Fruit fly (Drosophila melanogaster): ENCODE data around the gene Dlc90F.
A peak's percentile ranks its signal among the peaks of the same experiment; 100 is the strongest.

Dlc90F gene

DNA sequence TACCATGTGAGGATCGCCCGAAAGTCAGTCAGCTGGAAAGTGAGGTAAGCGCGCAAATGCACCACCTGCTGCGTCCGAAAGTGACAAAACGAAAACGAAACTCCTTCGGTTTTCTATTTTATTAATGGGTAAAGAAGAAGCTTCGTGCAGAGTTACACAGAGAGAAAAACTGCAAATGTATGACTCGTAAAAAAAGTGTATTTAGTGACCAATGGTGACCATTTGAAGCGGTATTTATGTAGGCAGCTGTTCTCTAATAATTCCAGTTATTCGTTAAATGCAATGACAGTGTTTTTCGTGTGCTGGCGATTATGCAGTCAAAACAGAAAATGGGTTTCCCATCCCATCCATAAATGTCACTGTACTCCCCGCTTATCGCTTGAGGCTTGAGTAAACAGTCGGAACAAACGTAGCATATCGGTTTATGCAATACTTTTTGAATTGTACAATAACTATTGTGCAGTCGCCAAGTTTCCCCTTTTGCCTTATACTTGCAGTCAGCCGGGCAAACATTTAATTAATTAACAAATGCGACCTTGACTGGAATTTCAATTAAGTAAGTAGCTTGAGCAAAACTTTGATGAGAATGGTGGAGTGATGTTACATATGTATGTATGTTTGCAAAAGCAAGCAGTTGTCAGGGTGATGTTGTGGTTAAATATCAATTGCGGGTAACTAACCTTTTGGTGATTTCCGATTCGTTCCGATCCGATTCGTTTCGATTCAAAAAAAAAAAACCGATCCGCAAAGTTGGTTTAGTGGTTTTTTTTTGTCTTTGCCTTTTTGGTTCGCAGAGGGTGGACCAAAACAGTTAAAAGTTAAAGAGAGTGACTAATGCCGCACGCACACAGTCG, 1.4 kb upstream of the Dlc90F start:
- no peak for TF ChIP-seq CG1620 (GFP tag; optimal IDR thresholded peaks at IDR 0.05)
- TF ChIP-seq kay (GFP tag; ENCODE audit: borderline replicate concordance), result peak; percentile 96

DNA sequence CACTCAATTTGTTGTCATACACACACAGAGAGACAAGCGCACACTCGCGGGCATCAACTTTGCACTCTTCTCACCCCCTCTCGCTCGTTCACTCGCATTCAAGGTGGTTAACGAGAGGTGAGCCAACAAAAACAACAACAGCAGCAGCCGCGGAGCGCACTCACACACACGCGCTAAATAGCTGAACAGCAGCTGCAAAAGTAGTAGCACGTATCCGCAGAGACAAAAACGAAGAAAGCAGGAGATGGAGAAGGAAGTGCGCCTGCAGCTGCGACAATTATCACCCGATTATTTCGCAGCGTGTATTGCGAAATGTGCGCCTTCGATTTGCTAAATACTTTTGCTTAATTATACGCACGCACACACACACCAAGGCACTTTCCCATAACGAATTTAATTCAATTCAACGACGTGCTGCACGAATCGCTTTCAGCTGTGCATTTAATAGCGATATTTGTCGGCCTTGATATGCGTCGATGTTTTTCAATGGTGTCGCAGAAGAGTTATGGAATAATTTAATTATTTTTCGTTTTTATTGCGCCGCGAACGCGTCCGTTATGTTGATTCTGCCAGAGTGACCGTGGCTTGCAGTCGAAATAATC, 630 bp upstream of the Dlc90F start:
- peak; percentile 11 for TF ChIP-seq CG33017 (tag; optimal IDR thresholded peaks at IDR 0.05)
- TF ChIP-seq cic (GFP tag; optimal IDR thresholded peaks at IDR 0.05), result peak; percentile 55
- peak; percentile 28 for TF ChIP-seq CG1620 (GFP tag; optimal IDR thresholded peaks at IDR 0.05)
- no peak for TF ChIP-seq kay (GFP tag; ENCODE audit: borderline replicate concordance)
- TF ChIP-seq ovo (GFP tag; optimal IDR thresholded peaks at IDR 0.05), result peak; percentile 41
- TF ChIP-seq CG12768 (GFP tag; optimal IDR thresholded peaks at IDR 0.05), result peak; percentile 18
- TF ChIP-seq Mnt (GFP tag; optimal IDR thresholded peaks at IDR 0.05), result peak; percentile 78
- peak; percentile 6 for TF ChIP-seq tj (GFP tag; optimal IDR thresholded peaks at IDR 0.05)
- peak; percentile 29 for TF ChIP-seq Hr96 (GFP tag; optimal IDR thresholded peaks at IDR 0.05)
- TF ChIP-seq Crg-1 (GFP tag; optimal IDR thresholded peaks at IDR 0.05), result no peak
- TF ChIP-seq Clk (GFP tag; optimal IDR thresholded peaks at IDR 0.05), result no peak
- TF ChIP-seq pad (GFP tag; optimal IDR thresholded peaks at IDR 0.05), result peak; percentile 40
- no peak for TF ChIP-seq CG5204 (GFP tag; optimal IDR thresholded peaks at IDR 0.05)
- peak; percentile 61 for TF ChIP-seq CG7045 (GFP tag; optimal IDR thresholded peaks at IDR 0.05)
- peak; percentile 54 for TF ChIP-seq CG7101 (tag; optimal IDR thresholded peaks at IDR 0.05)
- TF ChIP-seq CG14711 (tag; optimal IDR thresholded peaks at IDR 0.05), result peak; percentile 26
- no peak for TF ChIP-seq bab1 (GFP tag; optimal IDR thresholded peaks at IDR 0.05)
- TF ChIP-seq CG11617 (GFP tag; optimal IDR thresholded peaks at IDR 0.05), result no peak
- no peak for TF ChIP-seq cnc (optimal IDR thresholded peaks at IDR 0.05)
- TF ChIP-seq toe (GFP tag; optimal IDR thresholded peaks at IDR 0.05), result peak; percentile 56

dm6 chr3R:18301569-18301968, 2.5 kb downstream of the Dlc90F start, which contains the start of gene Polr1E:
Gene Polr1E, minus strand, starts transcription at chr3R:18301728.
- peak; percentile 8 for TF ChIP-seq Crg-1 (GFP tag; optimal IDR thresholded peaks at IDR 0.05)
- TF ChIP-seq Mnt (GFP tag; optimal IDR thresholded peaks at IDR 0.05), result peak; percentile 99
- TF ChIP-seq CG7045 (GFP tag; optimal IDR thresholded peaks at IDR 0.05), result no peak
- no peak for TF ChIP-seq CG14711 (tag; optimal IDR thresholded peaks at IDR 0.05)
- no peak for TF ChIP-seq Hr96 (GFP tag; optimal IDR thresholded peaks at IDR 0.05)

DNA sequence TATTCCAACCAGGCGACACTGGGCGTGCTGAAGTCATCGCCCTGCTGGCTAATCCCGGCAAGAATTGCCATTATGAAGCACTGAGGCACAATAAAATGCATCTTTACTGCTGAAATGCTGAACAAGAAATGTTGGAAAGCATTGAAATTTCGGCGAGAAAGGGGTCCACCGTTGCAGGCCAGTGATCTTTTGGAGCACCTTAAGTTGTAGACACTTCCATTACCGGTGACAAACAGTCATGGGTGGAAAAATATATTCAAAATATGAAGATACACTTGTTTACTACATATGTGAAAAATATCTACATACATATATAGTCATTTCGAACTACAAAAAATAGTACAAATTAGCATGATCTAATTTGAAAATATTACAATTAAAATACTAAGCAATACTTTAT, 3.7 kb downstream of the Dlc90F start, which contains the start of gene CG7126:
CG7126 (minus strand) TSS at position 101 of the 400 bp plus-strand sequence.
- TF ChIP-seq CG7045 (GFP tag; optimal IDR thresholded peaks at IDR 0.05) (no peak), Hr96 (GFP tag; optimal IDR thresholded peaks at IDR 0.05) (no peak), cnc (optimal IDR thresholded peaks at IDR 0.05) (no peak), ovo (GFP tag; optimal IDR thresholded peaks at IDR 0.05) (no peak), Clk (GFP tag; optimal IDR thresholded peaks at IDR 0.05) (no peak), CG1620 (GFP tag; optimal IDR thresholded peaks at IDR 0.05) (no peak), Crg-1 (GFP tag; optimal IDR thresholded peaks at IDR 0.05) (no peak), CG7101 (tag; optimal IDR thresholded peaks at IDR 0.05) (no peak), CG12768 (GFP tag; optimal IDR thresholded peaks at IDR 0.05) (no peak), bab1 (GFP tag; optimal IDR thresholded peaks at IDR 0.05) (no peak), CG33017 (tag; optimal IDR thresholded peaks at IDR 0.05) (no peak), toe (GFP tag; optimal IDR thresholded peaks at IDR 0.05) (no peak), CG11617 (GFP tag; optimal IDR thresholded peaks at IDR 0.05) (no peak), kay (GFP tag; ENCODE audit: borderline replicate concordance) (no peak), Mnt (GFP tag; optimal IDR thresholded peaks at IDR 0.05) (no peak), tj (GFP tag; optimal IDR thresholded peaks at IDR 0.05) (no peak), pad (GFP tag; optimal IDR thresholded peaks at IDR 0.05) (no peak), cic (GFP tag; optimal IDR thresholded peaks at IDR 0.05) (no peak), CG5204 (GFP tag; optimal IDR thresholded peaks at IDR 0.05) (no peak), CG14711 (tag; optimal IDR thresholded peaks at IDR 0.05) (no peak)

- TF ChIP-seq CG11617 (GFP tag; optimal IDR thresholded peaks at IDR 0.05), result no peak
Observed at dm6 chr3R:18309910-18310309, 10.9 kb downstream of the Dlc90F start.

DNA sequence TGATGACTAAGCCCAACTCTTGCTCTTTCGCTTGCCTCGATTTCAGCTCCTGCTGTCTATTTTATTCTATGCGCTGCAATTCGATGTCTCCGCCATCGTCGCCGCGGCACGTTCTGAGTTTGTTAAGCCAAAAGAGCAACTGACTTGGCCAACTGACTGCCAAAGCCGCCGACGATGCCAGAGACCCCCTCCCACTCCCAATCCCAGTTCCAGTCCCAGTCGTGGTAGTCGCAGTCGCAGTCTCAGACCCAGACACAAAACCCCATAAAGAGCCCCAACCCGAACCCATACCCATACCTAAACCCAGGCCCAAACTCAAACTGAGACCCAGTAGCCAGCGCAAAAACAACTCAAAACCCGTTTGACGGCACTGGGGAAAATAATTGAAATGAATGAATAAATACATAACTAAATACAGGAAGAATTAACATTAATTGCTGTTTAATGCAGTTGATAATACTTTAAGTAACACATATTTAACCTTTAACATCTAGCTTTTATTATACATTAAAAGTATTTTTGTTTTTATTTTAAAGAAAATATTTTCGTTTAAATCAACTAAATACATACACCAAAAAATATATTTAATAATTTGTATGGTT, 11.8 kb downstream of the Dlc90F start:
- TF ChIP-seq Mnt (GFP tag; optimal IDR thresholded peaks at IDR 0.05), result no peak
